Worm (Caenorhabditis elegans): ENCODE data around the gene pqn-84.

ce11 chrIII:11694506-11694947 is 5.5 kb upstream of the pqn-84 start:
- TF ChIP-seq ZK546.5 (tag; optimal IDR thresholded peaks at IDR 0.05) (no peak), lin-13 (GFP tag; optimal IDR thresholded peaks at IDR 0.05) (no peak), ztf-4 (tag; optimal IDR thresholded peaks at IDR 0.05) (no peak), ama-1 (optimal IDR thresholded peaks at IDR 0.05) (peak; percentile 52), lsy-2 (tag; optimal IDR thresholded peaks at IDR 0.05) (no peak), zag-1 (tag; optimal IDR thresholded peaks at IDR 0.05) (no peak), nhr-23 (tag; optimal IDR thresholded peaks at IDR 0.05) (no peak), nhr-237 (tag; optimal IDR thresholded peaks at IDR 0.05) (no peak), unc-62 (GFP tag; optimal IDR thresholded peaks at IDR 0.05) (no peak), nhr-77 (tag; optimal IDR thresholded peaks at IDR 0.05) (no peak), lin-11 (tag; optimal IDR thresholded peaks at IDR 0.05) (no peak), blmp-1 (tag; optimal IDR thresholded peaks at IDR 0.05; ENCODE audit: insufficient read depth) (no peak), skn-1 (tag; optimal IDR thresholded peaks at IDR 0.05) (no peak)

Data from whole organism, L2 larva.